Fruit fly (Drosophila melanogaster) whole organism, wandering third instar larva: ENCODE data around the gene brv2.

ENCODE experiments used
- CrebA ChIP-seq: fragments of 200-800 bp; sonication (Bioruptor generic); optimal IDR thresholded peaks from 2 replicates; lab custom pipeline; 2016; ENCODE audit warnings: missing biosample characterization, mild to moderate bottlenecking, missing genetic modification characterization, borderline replicate concordance
- Dfd ChIP-seq: fragments of >200 bp; optimal IDR thresholded peaks from 2 replicates; lab custom pipeline; 2017; ENCODE audit warnings: missing biosample characterization, missing genetic modification characterization
- Dif ChIP-seq: fragments of 200-275, 200-300 bp; sonication (Bioruptor generic); optimal IDR thresholded peaks from 2 replicates; lab custom pipeline; 2018; ENCODE audit warnings: missing biosample characterization, missing genetic modification characterization; ENCODE audit not compliant: partially characterized antibody
- GATAd ChIP-seq: sonication (Bioruptor generic); optimal IDR thresholded peaks from 2 replicates; lab custom pipeline; 2016; ENCODE audit warnings: missing biosample characterization, missing genetic modification characterization
- HLH106 ChIP-seq: fragments of 200-800 bp; optimal IDR thresholded peaks from 3 replicates; lab custom pipeline; 2019; ENCODE audit warnings: missing biosample characterization, mild to moderate bottlenecking, missing genetic modification characterization, moderate library complexity
- Hnf4 ChIP-seq: fragments of 200-800 bp; sonication (Bioruptor generic); optimal IDR thresholded peaks from 2 replicates; lab custom pipeline; 2016; ENCODE audit warnings: missing biosample characterization, mild to moderate bottlenecking, missing genetic modification characterization
- Hr78 ChIP-seq: fragments of >200 bp; optimal IDR thresholded peaks from 2 replicates; lab custom pipeline; 2017; ENCODE audit warnings: missing biosample characterization, missing genetic modification characterization
- Hr83 ChIP-seq: fragments of 200-300 bp; sonication (Bioruptor generic); optimal IDR thresholded peaks from 2 replicates; lab custom pipeline; 2016; ENCODE audit warnings: missing biosample characterization, mild to moderate bottlenecking, missing genetic modification characterization, moderate library complexity; ENCODE audit not compliant: poor library complexity, severe bottlenecking
- Jra ChIP-seq: sonication (Bioruptor generic); optimal IDR thresholded peaks from 2 replicates; lab custom pipeline; 2016; ENCODE audit warnings: missing biosample characterization, missing genetic modification characterization
- Myc ChIP-seq: fragments of >200 bp; optimal IDR thresholded peaks from 2 replicates; lab custom pipeline; 2017
- OdsH ChIP-seq: fragments of 200-800 bp; sonication (Bioruptor generic); optimal IDR thresholded peaks from 2 replicates; lab custom pipeline; 2016; ENCODE audit warnings: missing biosample characterization, mild to moderate bottlenecking, missing genetic modification characterization
- Rel ChIP-seq, 2 experiments: fragments of 200-800 bp; sonication (Bioruptor generic) in 1 of 2; optimal IDR thresholded peaks; 2 replicates in 1 of 2; 3 replicates in 1 of 2; lab custom pipeline; 2016 to 2019; ENCODE audit warnings: mild to moderate bottlenecking in 2 of 2, missing biosample characterization in 2 of 2, missing genetic modification characterization in 2 of 2, moderate library complexity in 1 of 2
- Sp1 ChIP-seq: fragments of 200-800 bp; sonication (Bioruptor generic); optimal IDR thresholded peaks from 3 replicates; lab custom pipeline; 2019; ENCODE audit warnings: missing biosample characterization, mild to moderate bottlenecking, missing genetic modification characterization, moderate library complexity
- Vsx2 ChIP-seq: fragments of 200-300, 225-300 bp; sonication (Bioruptor generic); optimal IDR thresholded peaks from 2 replicates; lab custom pipeline; 2018; ENCODE audit warnings: missing biosample characterization, missing genetic modification characterization; ENCODE audit not compliant: partially characterized antibody
- brk ChIP-seq: fragments of 200-800 bp; sonication (Bioruptor generic); optimal IDR thresholded peaks from 2 replicates; lab custom pipeline; 2016; ENCODE audit warnings: missing biosample characterization, mild to moderate bottlenecking, missing genetic modification characterization
- dl ChIP-seq, 2 experiments: fragments of 175-275, 200-275 bp in 1 of 2; fragments of 200-275 bp in 1 of 2; sonication (Bioruptor generic); optimal IDR thresholded peaks; lab custom pipeline; 2018; ENCODE audit warnings: mild to moderate bottlenecking in 2 of 2, missing biosample characterization in 2 of 2, missing genetic modification characterization in 2 of 2, moderate library complexity in 2 of 2; ENCODE audit not compliant: partially characterized antibody in 2 of 2, insufficient read depth in 1 of 2
- dmrt93B ChIP-seq: fragments of 200-800 bp; sonication (Bioruptor generic); optimal IDR thresholded peaks from 2 replicates; lab custom pipeline; 2018; ENCODE audit warnings: missing biosample characterization, mild to moderate bottlenecking, missing genetic modification characterization
- ey ChIP-seq: fragments of 200-800 bp; sonication (Bioruptor generic); optimal IDR thresholded peaks from 2 replicates; lab custom pipeline; 2016; ENCODE audit warnings: missing biosample characterization, missing genetic modification characterization
- fru ChIP-seq: fragments of 200-800 bp; sonication (Bioruptor generic); optimal IDR thresholded peaks from 3 replicates; lab custom pipeline; 2016; ENCODE audit warnings: missing biosample characterization, mild to moderate bottlenecking, missing genetic modification characterization
- h ChIP-seq: fragments of 200-800 bp; sonication (Bioruptor generic); optimal IDR thresholded peaks from 3 replicates; lab custom pipeline; 2016; ENCODE audit warnings: missing biosample characterization, mild to moderate bottlenecking, missing genetic modification characterization
- jim ChIP-seq: fragments of 175-275, 200-325 bp; sonication (Bioruptor generic); optimal IDR thresholded peaks from 2 replicates; lab custom pipeline; 2016; ENCODE audit warnings: missing biosample characterization, mild to moderate bottlenecking, missing genetic modification characterization
- pan ChIP-seq: fragments of >200 bp; optimal IDR thresholded peaks from 2 replicates; lab custom pipeline; 2017
- psq ChIP-seq: fragments of 200-800 bp; sonication (Bioruptor generic); optimal IDR thresholded peaks from 3 replicates; lab custom pipeline; 2017; ENCODE audit warnings: missing biosample characterization, mild to moderate bottlenecking, missing genetic modification characterization, moderate library complexity
- sv ChIP-seq: fragments of 200-800 bp; sonication (Bioruptor generic); optimal IDR thresholded peaks from 3 replicates; lab custom pipeline; 2016; ENCODE audit warnings: missing biosample characterization, missing genetic modification characterization
- woc ChIP-seq: sonication (Bioruptor generic); optimal IDR thresholded peaks from 2 replicates; lab custom pipeline; 2016; ENCODE audit warnings: missing biosample characterization, mild to moderate bottlenecking, missing genetic modification characterization

The brv2 gene

DNA sequence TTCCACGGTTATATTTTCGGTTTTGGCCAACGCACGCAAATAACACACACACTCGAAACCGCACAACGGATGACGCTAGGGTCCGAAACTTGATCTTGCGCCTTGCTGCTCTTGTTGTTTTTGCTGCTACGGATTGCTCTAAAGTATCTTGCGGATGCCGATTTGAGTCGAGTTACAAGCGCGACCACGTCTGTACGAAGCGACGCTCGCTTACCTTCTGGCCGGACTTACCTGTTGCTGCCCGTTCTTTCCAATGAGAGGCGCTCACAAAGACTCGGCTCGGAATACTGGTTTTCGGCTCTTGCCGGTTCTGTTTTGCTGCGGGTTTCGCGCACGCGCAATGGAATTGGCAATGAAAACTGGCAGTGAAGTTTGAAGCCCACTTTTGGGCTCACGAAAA, 34.8 kb upstream of the brv2 start, which contains the start of gene Cad74A:
Gene Cad74A (minus strand): TSS at position 220 of the 400 bp plus-strand sequence.
- TF ChIP-seq HLH106 (tag; lab: Kevin White, UChicago) (no peak), Myc (lab: Kevin White, UChicago) (peak; percentile 50), dl (GFP tag; optimal IDR thresholded peaks at IDR 0.05; lab: Kevin White, UChicago; ENCODE audit: insufficient read depth in 1 of 2, partially characterized antibody in 2 of 2) (peak in 1 of 2 experiments; percentile 5), Sp1 (no peak), Rel (GFP tag; optimal IDR thresholded peaks at IDR 0.05; lab: Kevin White, UChicago) (no peak), Rel (tag; optimal IDR thresholded peaks at IDR 0.05; lab: Kevin White, UChicago) (no peak), psq (GFP tag; lab: Kevin White, UChicago) (peak; percentile 87), Dif (GFP tag; lab: Kevin White, UChicago) (peak; percentile 53), Vsx2 (peak; percentile 47), woc (GFP tag; lab: Kevin White, UChicago) (no peak), Hr83 (peak; percentile 46)

DNA sequence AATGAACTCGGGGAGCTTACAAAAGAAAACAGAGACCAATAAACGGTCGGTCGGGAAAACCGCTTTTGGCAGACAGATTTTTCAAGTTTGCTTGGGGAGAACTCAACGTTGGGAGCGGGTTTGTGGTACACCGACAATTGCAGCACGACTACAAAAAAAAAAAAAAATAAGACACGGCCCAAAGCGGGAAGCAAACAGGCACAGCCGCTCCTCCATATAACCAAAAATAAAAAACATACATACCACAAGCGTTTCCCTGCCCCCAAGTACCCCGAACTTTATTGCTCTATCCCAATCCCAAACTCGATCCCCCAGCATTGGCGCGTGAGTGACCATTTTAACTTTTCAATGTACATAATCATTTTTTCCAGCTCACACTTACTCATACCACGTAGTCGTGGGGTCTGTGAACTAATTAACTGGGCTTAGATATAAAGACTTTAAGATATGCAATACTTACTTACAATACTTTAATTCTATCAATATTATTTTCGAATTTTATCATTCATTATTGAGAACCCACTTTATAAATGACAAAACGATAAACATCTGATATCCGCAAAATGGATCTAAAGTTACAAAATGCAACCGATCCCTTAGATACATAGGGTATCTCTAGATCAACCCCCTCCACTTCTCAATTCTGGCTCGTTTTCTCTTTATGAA, 30.6 kb upstream of the brv2 start:
- TF ChIP-seq pan, result no peak
- TF ChIP-seq Dif (GFP tag; lab: Kevin White, UChicago), result no peak
- no peak for TF ChIP-seq OdsH (GFP tag; lab: Kevin White, UChicago)

DNA sequence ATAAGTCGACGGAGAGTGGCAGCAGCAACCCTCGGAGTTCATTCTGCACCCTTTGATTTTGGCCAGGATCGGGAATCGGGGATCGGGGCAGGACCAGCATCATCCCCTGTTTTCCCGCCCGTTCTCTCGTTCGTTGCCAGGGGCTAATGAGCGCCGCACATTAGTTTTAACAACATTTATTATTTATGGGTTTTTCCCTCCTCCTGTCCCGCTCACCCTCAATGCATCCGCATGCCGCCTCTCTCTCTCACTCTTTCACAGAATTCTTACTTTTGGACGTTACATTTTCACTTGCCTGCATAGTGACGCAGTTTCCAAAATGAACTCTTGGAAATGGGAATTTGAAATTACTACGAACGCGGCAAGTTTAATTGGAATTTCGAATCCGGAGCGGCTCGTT, 22.4 kb upstream of the brv2 start:
- TF ChIP-seq Myc (lab: Kevin White, UChicago) (no peak), CrebA (GFP tag; lab: Kevin White, UChicago) (no peak), brk (GFP tag; lab: Kevin White, UChicago) (no peak), Jra (no peak), OdsH (GFP tag; lab: Kevin White, UChicago) (no peak), fru (GFP tag; lab: Kevin White, UChicago) (no peak), GATAd (no peak), Dfd (GFP tag; lab: Kevin White, UChicago) (no peak), pan (no peak), sv (GFP tag; lab: Kevin White, UChicago) (no peak), ey (GFP tag; lab: Kevin White, UChicago) (no peak), Rel (GFP tag; optimal IDR thresholded peaks at IDR 0.05; lab: Kevin White, UChicago) (no peak), Rel (tag; optimal IDR thresholded peaks at IDR 0.05; lab: Kevin White, UChicago) (no peak), h (no peak), Vsx2 (no peak), Hnf4 (GFP tag; lab: Kevin White, UChicago) (no peak)

DNA sequence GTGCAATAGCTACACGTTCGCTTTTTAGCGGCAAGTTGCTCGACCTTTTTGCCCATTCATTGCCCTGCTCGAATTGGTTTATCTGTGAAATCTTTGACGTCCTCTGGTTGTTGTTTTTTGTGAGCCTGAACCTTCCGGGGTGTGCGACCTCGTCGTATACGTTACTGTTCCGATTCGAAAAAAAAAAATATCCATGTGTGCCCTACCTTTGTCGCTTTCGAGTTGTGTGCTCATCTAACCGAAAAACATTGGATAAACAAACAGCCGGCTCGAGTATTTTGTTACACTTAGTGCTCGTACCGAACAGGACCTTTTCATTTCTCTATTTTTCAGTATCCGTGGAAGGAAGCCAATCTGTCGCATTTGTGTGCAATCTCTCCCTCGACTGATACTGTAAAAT, 19.5 kb upstream of the brv2 start:
- no peak for TF ChIP-seq Myc (lab: Kevin White, UChicago)
- TF ChIP-seq h, result no peak
- no peak for TF ChIP-seq Vsx2

DNA sequence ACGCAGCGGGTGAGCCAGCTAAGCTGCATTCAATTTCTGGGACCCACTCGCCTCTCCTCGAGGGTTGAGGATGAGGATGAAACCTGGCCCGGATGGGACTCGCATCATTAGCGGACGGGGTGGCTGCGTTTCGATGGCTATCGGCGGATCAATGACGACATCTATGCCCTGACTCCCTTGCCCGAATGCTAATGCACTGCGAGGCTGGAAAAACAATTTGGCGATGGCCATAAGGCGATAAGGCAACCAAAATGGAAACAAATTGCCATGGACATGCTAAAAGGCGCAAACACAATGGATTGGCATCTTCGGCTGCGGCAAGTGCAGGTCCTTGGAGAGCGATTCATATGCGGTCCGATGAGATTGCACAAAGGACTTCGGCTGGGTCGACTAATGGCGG, 18.4 kb upstream of the brv2 start:
- TF ChIP-seq Jra (no peak), ey (GFP tag; lab: Kevin White, UChicago) (no peak), Hnf4 (GFP tag; lab: Kevin White, UChicago) (no peak), CrebA (GFP tag; lab: Kevin White, UChicago) (no peak), HLH106 (tag; lab: Kevin White, UChicago) (no peak), dmrt93B (GFP tag; lab: Kevin White, UChicago) (no peak), jim (GFP tag; lab: Kevin White, UChicago) (no peak), Hr78 (no peak), woc (GFP tag; lab: Kevin White, UChicago) (no peak)

DNA sequence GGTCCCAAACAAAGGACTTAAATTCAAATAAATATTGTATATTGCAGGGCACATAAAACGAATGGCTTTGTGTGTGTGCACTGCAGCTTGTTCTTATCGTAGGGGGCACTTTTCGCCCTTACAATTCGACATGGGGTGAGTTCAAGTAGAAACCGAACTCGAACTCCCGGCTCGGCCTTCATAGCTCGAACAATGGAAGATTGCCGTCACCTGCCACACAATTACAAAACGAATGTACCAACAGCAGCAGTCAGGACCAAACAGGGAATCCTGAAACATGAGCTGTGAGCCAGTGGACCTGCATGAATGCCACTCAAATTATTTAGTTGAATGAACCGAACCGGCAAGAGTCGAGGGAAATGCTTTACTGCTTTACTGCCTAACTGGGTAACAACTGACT, 17.4 kb upstream of the brv2 start:
- TF ChIP-seq dl (GFP tag; optimal IDR thresholded peaks at IDR 0.05; lab: Kevin White, UChicago; ENCODE audit: insufficient read depth in 1 of 2, partially characterized antibody in 2 of 2), result no peak
- TF ChIP-seq woc (GFP tag; lab: Kevin White, UChicago), result no peak
- no peak for TF ChIP-seq Dfd (GFP tag; lab: Kevin White, UChicago)
- TF ChIP-seq Myc (lab: Kevin White, UChicago), result no peak
- no peak for TF ChIP-seq Rel (GFP tag; optimal IDR thresholded peaks at IDR 0.05; lab: Kevin White, UChicago)
- no peak for TF ChIP-seq Rel (tag; optimal IDR thresholded peaks at IDR 0.05; lab: Kevin White, UChicago)
- no peak for TF ChIP-seq psq (GFP tag; lab: Kevin White, UChicago)
- TF ChIP-seq fru (GFP tag; lab: Kevin White, UChicago), result no peak
- TF ChIP-seq Hr83, result no peak
- TF ChIP-seq h, result no peak
- no peak for TF ChIP-seq ey (GFP tag; lab: Kevin White, UChicago)
